Fruit fly (Drosophila melanogaster) S2 (cell line): ENCODE data around the gene nrv1.

Experiments used
- CG8478 ChIP-seq: fragments of >200 bp; optimal IDR thresholded peaks from 2 replicates; lab custom pipeline; 2018
- CTCF ChIP-seq, 2 experiments: fragments of >200 bp; optimal IDR thresholded peaks; 2 replicates each; lab custom pipeline; 2018

- TF ChIP-seq CG8478 (no peak), CTCF (optimal IDR thresholded peaks at IDR 0.05; lab: Kevin White, UChicago) (peak; percentile 80 to 98)
These were observed 10.7 kb upstream of the nrv1 start for dm6 chr2L:6797408-6797807.
